Worm (Caenorhabditis elegans) whole organism, midembryonic: ENCODE results near the gene srj-24.

Source experiments
- T22C8.4 ChIP-seq: fragments of 200-800 bp; sonication (Bioruptor generic); IDR thresholded peaks from 2 replicates; pipeline ENCODE4 v1.3.6; 2022; ENCODE audit warnings: missing genetic modification characterization, missing compliant biosample characterization
- cog-1 ChIP-seq: sonication (generic microtip); optimal IDR thresholded peaks from 2 replicates; lab custom pipeline; 2016; ENCODE audit warnings: missing genetic modification characterization, missing compliant biosample characterization
- flt-1 ChIP-seq: fragments of 200-800 bp; sonication (Bioruptor generic); IDR thresholded peaks from 2 replicates; pipeline ENCODE4 v1.3.6; 2022; ENCODE audit warnings: missing genetic modification characterization, missing compliant biosample characterization
- klf-2 ChIP-seq: fragments of 200-800 bp; sonication (Bioruptor generic); conservative IDR thresholded peaks from 2 replicates; pipeline ENCODE4 v1.3.6; 2022; ENCODE audit warnings: missing genetic modification reagents, missing genetic modification characterization, missing compliant biosample characterization
- med-1 ChIP-seq: sonication (generic microtip); optimal IDR thresholded peaks from 2 replicates; lab custom pipeline; 2017; ENCODE audit warnings: missing genetic modification characterization, mild to moderate bottlenecking, missing compliant biosample characterization, antibody characterized with exemption, missing genetic modification reagents; ENCODE audit not compliant: insufficient read depth
- ref-1 ChIP-seq: fragments of 200-800 bp; sonication (Bioruptor generic); conservative IDR thresholded peaks from 2 replicates; pipeline ENCODE4 v1.3.6; 2022; ENCODE audit warnings: missing genetic modification reagents, missing genetic modification characterization, missing compliant biosample characterization
- tab-1 ChIP-seq: fragments of 200-800 bp; sonication (Bioruptor generic); IDR thresholded peaks from 2 replicates; pipeline ENCODE4 v1.3.6; 2022; ENCODE audit warnings: missing genetic modification characterization, missing compliant biosample characterization
- ztf-23 ChIP-seq: fragments of 200-800 bp; sonication (Bioruptor generic); IDR thresholded peaks from 2 replicates; pipeline ENCODE4 v1.3.6; 2022; ENCODE audit warnings: missing genetic modification reagents, missing genetic modification characterization, missing compliant biosample characterization
- ztf-29 ChIP-seq: fragments of 200-800 bp; sonication (Bioruptor generic); IDR thresholded peaks from 2 replicates; pipeline ENCODE4 v1.3.6; 2022; ENCODE audit warnings: missing genetic modification reagents, missing genetic modification characterization, missing compliant biosample characterization

srj-24 gene

ce11 chrV:731330-731729 is 7.3 kb downstream of the srj-24 start:
- TF ChIP-seq cog-1 (tag; lab: Kevin White, UChicago) (peak; percentile 50), T22C8.4 (no peak)

DNA sequence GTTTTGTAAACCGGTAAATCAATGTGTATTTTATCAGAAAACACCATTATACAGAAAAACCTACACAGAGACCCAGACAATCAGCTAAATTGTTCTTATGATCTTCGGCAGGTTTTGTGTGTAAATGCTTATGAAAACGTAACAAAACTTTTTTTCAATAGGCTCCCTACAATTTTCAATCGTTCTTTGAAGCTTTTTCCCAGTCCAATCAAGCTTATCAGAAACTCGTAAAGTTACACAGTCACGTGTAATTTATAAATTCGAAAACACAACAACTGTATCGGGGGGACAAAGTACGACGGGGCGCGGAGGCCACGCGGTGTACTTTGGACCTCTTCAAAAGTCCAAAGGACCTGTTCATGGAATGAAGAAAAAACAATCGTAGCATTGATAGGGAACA is 8.5 kb downstream of the srj-24 start:
- no peak for TF ChIP-seq T22C8.4
- TF ChIP-seq med-1, result no peak
- no peak for TF ChIP-seq ztf-23 (GFP tag; lab: Robert Waterston, UW)
- no peak for TF ChIP-seq ref-1 (GFP tag; lab: Robert Waterston, UW)
- TF ChIP-seq cog-1 (tag; lab: Kevin White, UChicago), result no peak
- TF ChIP-seq klf-2, result no peak
- TF ChIP-seq ztf-29 (GFP tag; lab: Robert Waterston, UW), result no peak
- TF ChIP-seq tab-1, result no peak
- no peak for TF ChIP-seq flt-1 (GFP tag; lab: Robert Waterston, UW)

DNA sequence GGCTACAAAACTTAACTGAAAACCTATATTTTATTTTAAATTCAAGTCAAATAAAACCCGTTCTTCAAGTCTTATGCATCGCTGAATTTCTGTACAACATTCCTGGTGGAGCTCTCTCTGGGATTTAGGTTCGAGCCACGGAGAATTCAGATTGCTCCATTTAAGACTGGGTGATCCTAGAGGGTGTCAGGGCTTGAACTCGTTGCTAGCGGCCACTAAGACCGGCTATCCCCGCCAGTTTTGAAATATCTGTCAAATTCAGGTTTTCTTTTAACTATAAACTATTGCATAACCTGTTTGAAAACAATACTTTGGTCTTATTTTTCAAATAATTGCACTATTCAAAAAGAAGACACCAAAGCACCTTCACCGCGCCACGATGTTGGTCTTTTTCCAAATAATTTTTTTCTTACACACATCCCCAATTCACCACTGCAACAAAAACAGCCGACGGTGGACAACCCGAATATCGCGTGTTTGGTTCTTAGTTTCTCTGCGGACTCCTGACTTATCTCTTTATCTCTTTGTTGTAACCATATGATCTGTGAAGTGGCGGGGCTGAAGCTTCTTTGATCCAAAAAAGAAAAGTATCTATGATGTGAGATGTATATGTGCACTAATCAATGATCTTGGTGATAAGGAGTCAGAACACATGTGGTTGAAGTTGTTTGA is 9.7 kb downstream of the srj-24 start:
- TF ChIP-seq ztf-29 (GFP tag; lab: Robert Waterston, UW) (no peak), cog-1 (tag; lab: Kevin White, UChicago) (no peak), flt-1 (GFP tag; lab: Robert Waterston, UW) (no peak), med-1 (no peak)

DNA sequence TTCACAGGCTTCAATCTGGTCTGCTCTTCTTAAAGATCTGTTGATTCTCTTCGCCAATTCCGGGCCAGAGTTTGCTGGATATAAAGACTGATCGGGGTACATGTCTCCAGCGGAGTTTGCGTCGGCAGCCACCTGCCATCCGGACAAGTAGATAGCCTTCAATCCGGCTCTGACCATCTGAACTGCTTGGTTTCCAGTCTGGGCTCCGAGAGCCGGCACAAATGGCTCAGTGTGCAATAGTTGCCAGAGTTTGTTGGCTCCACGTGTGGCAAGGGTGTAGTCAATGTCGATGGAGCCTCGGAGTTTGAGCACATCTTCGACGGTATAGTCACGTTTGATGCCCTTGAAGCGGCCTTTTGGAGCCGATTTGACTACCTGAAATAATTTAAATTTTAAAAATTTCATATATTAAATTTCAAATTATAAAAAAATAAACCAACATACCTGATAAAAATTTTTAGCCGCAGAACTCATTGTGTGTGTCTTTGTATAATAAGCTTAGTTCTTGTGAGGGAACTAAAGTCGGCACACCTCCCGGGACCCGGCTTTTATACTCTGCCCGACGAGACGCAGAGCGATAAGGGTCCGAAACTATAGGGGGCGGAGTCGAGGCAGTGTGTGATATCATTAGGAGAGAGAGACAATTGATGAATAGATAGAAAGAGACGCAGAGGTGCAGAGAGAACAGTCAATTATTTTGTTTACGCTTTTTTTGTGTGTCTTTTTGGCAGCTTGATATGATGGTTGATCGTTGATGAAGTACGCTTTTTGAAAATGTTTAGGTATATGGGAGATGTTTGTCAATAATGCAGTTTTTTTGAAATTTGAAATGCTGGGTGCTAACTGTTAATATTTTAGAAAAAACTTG is 11.0 kb downstream of the srj-24 start, which contains the start of the genes icl-1 and srh-2:
icl-1 (minus strand) TSS at position 521 of the 868 bp plus-strand sequence.
srh-2 (plus strand) TSS at position 818 of the 868 bp plus-strand sequence.
- no peak for TF ChIP-seq flt-1 (GFP tag; lab: Robert Waterston, UW)
- no peak for TF ChIP-seq klf-2
- no peak for TF ChIP-seq tab-1
- no peak for TF ChIP-seq T22C8.4
- TF ChIP-seq ref-1 (GFP tag; lab: Robert Waterston, UW), result no peak
- TF ChIP-seq cog-1 (tag; lab: Kevin White, UChicago), result no peak
- no peak for TF ChIP-seq ztf-23 (GFP tag; lab: Robert Waterston, UW)
- no peak for TF ChIP-seq med-1
- TF ChIP-seq ztf-29 (GFP tag; lab: Robert Waterston, UW), result no peak

DNA sequence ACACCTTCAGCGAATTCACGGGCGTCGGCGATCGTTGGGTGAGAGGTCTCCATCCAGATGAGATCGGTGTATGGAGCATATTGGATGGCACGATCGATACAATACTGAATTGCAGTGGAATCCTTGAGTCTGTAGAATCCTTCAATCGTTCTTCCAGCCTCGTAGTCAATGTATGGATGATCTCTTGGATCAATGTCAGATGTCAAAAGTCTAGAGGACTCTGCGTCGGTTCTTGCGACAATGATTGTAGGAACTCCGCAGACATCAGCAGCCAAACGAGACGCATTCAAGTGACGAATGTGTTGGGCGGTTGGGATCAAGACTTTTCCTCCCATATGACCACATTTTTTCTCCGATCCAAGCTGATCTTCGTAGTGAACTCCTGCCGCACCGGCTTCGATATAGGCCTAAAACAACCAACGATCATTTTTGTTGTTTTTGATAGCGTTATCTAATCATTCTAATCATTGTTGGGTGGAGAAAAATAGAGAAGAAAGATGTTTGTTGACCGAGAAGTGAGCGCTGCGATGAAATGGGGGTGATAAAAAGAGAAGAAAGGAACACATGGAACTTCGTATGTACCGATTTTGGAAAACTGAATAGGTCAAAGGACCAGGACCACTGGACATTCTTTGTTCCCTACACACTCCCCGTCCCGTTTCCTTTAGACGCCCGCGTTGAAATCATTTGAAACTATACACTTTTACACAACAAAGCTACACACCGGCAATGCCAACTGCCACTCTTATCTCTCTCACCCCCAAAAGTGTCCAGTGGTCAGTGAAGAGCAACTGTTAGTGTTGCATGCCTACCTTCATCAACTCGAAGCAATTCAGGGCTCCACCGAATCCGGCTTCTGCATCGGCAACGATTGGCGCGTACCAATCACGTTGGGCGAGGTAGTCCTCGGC is 11.8 kb downstream of the srj-24 start:
- TF ChIP-seq cog-1 (tag; lab: Kevin White, UChicago) (no peak), flt-1 (GFP tag; lab: Robert Waterston, UW) (no peak), ref-1 (GFP tag; lab: Robert Waterston, UW) (no peak), ztf-23 (GFP tag; lab: Robert Waterston, UW) (no peak), T22C8.4 (no peak), tab-1 (no peak)

- TF ChIP-seq ztf-29 (GFP tag; lab: Robert Waterston, UW) (no peak), med-1 (no peak), ztf-23 (GFP tag; lab: Robert Waterston, UW) (no peak)
Observed at ce11 chrV:725807-726572, 12.7 kb downstream of the srj-24 start.

- TF ChIP-seq flt-1 (GFP tag; lab: Robert Waterston, UW) (0 out of 2 replicates have a peak, but pooled peaks have one; percentile 45), cog-1 (tag; lab: Kevin White, UChicago) (no peak)
Observed at ce11 chrV:724946-725806, 13.5 kb downstream of the srj-24 start.

DNA sequence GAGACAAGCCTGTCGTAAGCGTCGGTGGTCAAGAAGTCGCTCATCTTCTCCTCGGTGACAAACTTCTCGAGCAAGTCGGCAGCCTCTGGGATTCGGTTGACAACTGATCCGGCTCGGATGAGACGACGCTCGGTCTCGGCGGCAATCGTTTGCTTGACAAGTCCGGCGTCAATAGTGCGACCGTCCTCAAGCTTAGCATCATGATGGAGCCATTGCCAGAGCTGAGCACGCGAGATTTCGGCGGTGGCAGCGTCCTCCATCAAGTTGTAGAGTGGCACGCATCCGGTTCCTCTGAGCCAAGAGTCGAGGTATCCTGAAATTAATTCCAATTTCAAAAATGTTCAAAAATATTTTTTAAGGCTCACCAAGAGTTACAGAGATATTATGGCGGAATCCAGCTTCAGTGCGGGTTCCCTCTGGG is 14.2 kb downstream of the srj-24 start:
- TF ChIP-seq T22C8.4, result no peak
- TF ChIP-seq ztf-23 (GFP tag; lab: Robert Waterston, UW), result no peak
- TF ChIP-seq klf-2, result no peak

ce11 chrV:723895-724352 is 14.7 kb downstream of the srj-24 start, which contains the start of gene fbxb-72:
TSS of gene fbxb-72 (minus strand) at chrV:723952.
- no peak for TF ChIP-seq cog-1 (tag; lab: Kevin White, UChicago)
- peak; percentile 51; the same call in 1 of the 2 replicates for TF ChIP-seq flt-1 (GFP tag; lab: Robert Waterston, UW)
